Worm (Caenorhabditis elegans): ENCODE measurements around the gene hlh-19.

hlh-19 gene

DNA sequence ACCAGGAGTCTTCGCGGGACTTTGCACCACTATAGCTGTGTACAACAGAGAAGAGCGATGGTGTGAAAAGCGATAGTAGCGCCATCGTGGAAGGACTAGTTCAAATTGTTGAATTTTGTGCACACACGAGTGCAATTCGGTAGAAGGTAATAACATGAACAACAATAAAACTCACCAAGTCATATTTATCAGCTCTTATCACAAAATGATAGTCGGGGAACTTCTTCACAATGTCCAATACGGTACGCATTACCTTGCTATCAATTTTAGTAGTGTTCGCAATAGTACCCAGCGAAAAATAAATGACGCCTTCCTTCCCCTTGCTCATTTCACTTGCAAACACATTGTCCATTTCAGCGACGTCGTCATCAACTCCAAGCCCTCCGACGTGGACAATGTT lies 29.4 kb downstream of the hlh-19 start:
- no peak for TF ChIP-seq snpc-4 (tag; optimal IDR thresholded peaks at IDR 0.05)
- peak; percentile 67 for TF ChIP-seq elt-2 (tag; optimal IDR thresholded peaks at IDR 0.05)
- no peak for TF ChIP-seq ama-1 (optimal IDR thresholded peaks at IDR 0.05)
- peak; percentile 25 for TF ChIP-seq pqm-1 (tag; optimal IDR thresholded peaks at IDR 0.05)

DNA sequence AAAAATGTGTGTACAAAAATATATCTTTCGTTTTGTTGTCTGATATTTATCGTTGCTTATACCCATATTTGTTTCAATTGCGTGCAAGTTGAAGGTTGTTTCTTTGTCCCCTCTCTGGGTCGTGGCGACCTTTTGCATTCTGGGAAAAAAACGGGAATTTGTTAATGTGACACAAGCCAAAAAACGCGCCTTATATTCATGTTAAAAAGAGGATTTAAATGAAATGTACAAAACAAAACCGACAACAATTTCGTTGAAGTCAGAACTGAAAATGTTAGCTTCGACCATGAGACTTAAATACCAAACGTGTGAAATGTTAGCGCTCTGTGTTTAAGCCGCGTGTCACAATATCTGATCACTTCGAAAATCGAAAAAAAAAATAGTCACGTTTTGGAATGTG lies 32.6 kb downstream of the hlh-19 start:
- no peak for TF ChIP-seq fos-1 (tag; optimal IDR thresholded peaks at IDR 0.05)
- no peak for TF ChIP-seq pqm-1 (tag; optimal IDR thresholded peaks at IDR 0.05)
- TF ChIP-seq ztf-11 (tag; optimal IDR thresholded peaks at IDR 0.05), result no peak
- TF ChIP-seq egl-27 (tag; optimal IDR thresholded peaks at IDR 0.05), result no peak
- no peak for TF ChIP-seq jun-1 (tag; optimal IDR thresholded peaks at IDR 0.05)
- TF ChIP-seq mdl-1 (tag; optimal IDR thresholded peaks at IDR 0.05), result no peak
- TF ChIP-seq nhr-67 (tag; optimal IDR thresholded peaks at IDR 0.05), result no peak
- no peak for TF ChIP-seq lin-39 (tag; optimal IDR thresholded peaks at IDR 0.05)
- no peak for TF ChIP-seq nhr-77 (tag; optimal IDR thresholded peaks at IDR 0.05)
- no peak for TF ChIP-seq unc-39 (tag; optimal IDR thresholded peaks at IDR 0.05)
- no peak for TF ChIP-seq zag-1 (tag; optimal IDR thresholded peaks at IDR 0.05)
- TF ChIP-seq nhr-28 (tag; optimal IDR thresholded peaks at IDR 0.05), result no peak
- no peak for TF ChIP-seq fkh-10 (GFP tag; optimal IDR thresholded peaks at IDR 0.05)

DNA sequence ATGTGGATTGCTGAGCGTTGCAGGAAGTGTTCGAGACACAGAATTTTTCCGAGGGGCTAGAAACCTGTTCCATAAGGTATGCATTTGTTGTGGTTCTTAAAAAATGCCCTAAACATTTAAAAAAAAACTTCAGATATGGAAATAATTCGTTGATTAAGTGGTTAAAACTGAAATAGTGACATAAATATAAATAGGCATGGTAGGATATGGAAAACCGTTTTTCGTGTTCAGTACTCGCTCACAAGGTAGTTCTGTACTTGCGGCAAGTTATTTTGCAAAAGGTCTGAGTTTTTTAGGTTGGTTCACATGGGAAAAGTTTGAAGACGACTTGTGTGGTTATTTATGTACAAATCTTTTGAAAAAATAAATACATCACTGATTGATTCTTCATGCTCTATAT lies 36.2 kb downstream of the hlh-19 start, which contains the start of gene B0310.3:
Gene B0310.3 (minus strand): TSS at position 101 of the 400 bp plus-strand sequence.
- TF ChIP-seq nhr-23 (tag; optimal IDR thresholded peaks at IDR 0.05) (no peak), nhr-67 (tag; optimal IDR thresholded peaks at IDR 0.05) (no peak), nhr-237 (tag; optimal IDR thresholded peaks at IDR 0.05) (no peak), jun-1 (tag; optimal IDR thresholded peaks at IDR 0.05) (no peak), egl-27 (tag; optimal IDR thresholded peaks at IDR 0.05) (no peak), pha-4 (tag; optimal IDR thresholded peaks at IDR 0.05) (no peak), fkh-2 (tag; optimal IDR thresholded peaks at IDR 0.05) (no peak), eor-1 (tag; optimal IDR thresholded peaks at IDR 0.05) (no peak), R02D3.7 (tag; optimal IDR thresholded peaks at IDR 0.05) (no peak), ceh-28 (tag; optimal IDR thresholded peaks at IDR 0.05) (no peak), tbx-2 (tag; optimal IDR thresholded peaks at IDR 0.05) (no peak), egl-5 (tag; optimal IDR thresholded peaks at IDR 0.05) (no peak)

DNA sequence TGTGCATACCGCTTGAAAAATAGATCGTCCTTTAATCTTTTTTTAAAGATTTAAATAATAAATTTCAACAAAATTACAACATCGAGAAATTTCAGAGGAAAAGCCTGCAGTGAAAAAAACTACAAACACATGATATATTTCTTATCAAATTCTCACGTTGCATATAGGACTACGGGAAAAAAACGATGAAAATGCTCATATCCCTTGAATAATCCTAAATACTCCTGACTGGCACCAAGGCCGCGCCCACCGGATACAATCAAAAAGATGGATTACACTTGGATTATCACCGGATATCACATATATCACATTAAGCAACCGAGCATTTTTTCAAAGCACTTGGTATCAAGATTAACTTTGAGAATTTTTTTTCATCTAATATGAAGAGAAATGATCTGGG lies 43.1 kb downstream of the hlh-19 start:
- TF ChIP-seq ztf-11 (tag; optimal IDR thresholded peaks at IDR 0.05), result no peak
- no peak for TF ChIP-seq lsy-12 (tag; optimal IDR thresholded peaks at IDR 0.05)
- TF ChIP-seq zag-1 (tag; optimal IDR thresholded peaks at IDR 0.05), result no peak
- TF ChIP-seq nhr-76 (tag; optimal IDR thresholded peaks at IDR 0.05), result no peak
- no peak for TF ChIP-seq lin-39 (tag; optimal IDR thresholded peaks at IDR 0.05)
- no peak for TF ChIP-seq nhr-11 (tag; optimal IDR thresholded peaks at IDR 0.05)

DNA sequence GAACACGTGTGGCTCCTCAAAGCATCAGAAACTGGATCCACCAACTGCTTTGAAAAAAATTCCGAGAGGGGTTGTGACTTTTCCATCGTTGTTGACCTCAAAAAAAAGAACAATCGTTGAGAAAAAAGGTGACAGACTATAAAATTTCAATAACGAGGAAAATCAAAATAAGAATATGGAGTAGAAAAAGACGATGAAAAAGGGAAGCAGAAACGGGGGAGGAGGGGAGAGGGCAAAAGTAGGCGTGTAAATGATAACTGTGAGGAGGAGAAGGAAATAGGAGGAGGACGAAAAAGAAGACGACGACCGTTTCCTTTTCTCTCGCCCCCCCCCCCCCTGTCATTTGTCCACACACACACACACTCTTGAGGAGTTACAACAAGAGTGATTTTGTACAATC lies 50.2 kb downstream of the hlh-19 start, which contains the start of gene B0310.2:
Gene B0310.2 (minus strand): TSS at position 101 of the 400 bp plus-strand sequence.
- TF ChIP-seq nhr-28 (tag; optimal IDR thresholded peaks at IDR 0.05), result no peak
- no peak for TF ChIP-seq fkh-10 (GFP tag; optimal IDR thresholded peaks at IDR 0.05)
- TF ChIP-seq snpc-4 (tag; optimal IDR thresholded peaks at IDR 0.05), result no peak
- no peak for TF ChIP-seq elt-2 (tag; optimal IDR thresholded peaks at IDR 0.05)
- TF ChIP-seq ZK546.5 (tag; optimal IDR thresholded peaks at IDR 0.05), result no peak
- TF ChIP-seq pha-4 (tag; optimal IDR thresholded peaks at IDR 0.05), result no peak
- no peak for TF ChIP-seq nhr-67 (tag; optimal IDR thresholded peaks at IDR 0.05)
